Worm (Caenorhabditis elegans) whole organism, L3 larva: ENCODE results near the gene zag-1.

ENCODE experiments used
- R02D3.7 ChIP-seq: fragments of 150-350 bp; optimal IDR thresholded peaks from 2 replicates; lab custom pipeline; 2014; ENCODE audit warnings: missing biosample characterization, missing genetic modification characterization
- aly-2 ChIP-seq: fragments of 150-350 bp; optimal IDR thresholded peaks from 2 replicates; lab custom pipeline; 2014; ENCODE audit warnings: missing biosample characterization, missing genetic modification characterization
- eor-1 ChIP-seq, 2 experiments: fragments of 150-350 bp; optimal IDR thresholded peaks; 2 replicates each; lab custom pipeline; 2014 to 2018; ENCODE audit warnings: missing biosample characterization in 2 of 2, missing genetic modification characterization in 2 of 2
- fkh-2 ChIP-seq: fragments of 150-350 bp; optimal IDR thresholded peaks from 2 replicates; lab custom pipeline; 2014; ENCODE audit warnings: missing biosample characterization, missing genetic modification reagents, missing genetic modification characterization
- lin-15B ChIP-seq: fragments of 150-350 bp; optimal IDR thresholded peaks from 2 replicates; lab custom pipeline; 2014; ENCODE audit warnings: missing biosample characterization, missing genetic modification characterization
- nfya-1 ChIP-seq: sonication (generic microtip); optimal IDR thresholded peaks from 2 replicates; lab custom pipeline; 2017; ENCODE audit warnings: missing genetic modification characterization, mild to moderate bottlenecking, missing compliant biosample characterization, antibody characterized with exemption, moderate library complexity; ENCODE audit not compliant: insufficient read depth
- nhr-12 ChIP-seq: fragments of 150-350 bp; optimal IDR thresholded peaks from 2 replicates; lab custom pipeline; 2014; ENCODE audit warnings: missing biosample characterization, missing genetic modification characterization
- nhr-28 ChIP-seq: fragments of 150-350 bp; optimal IDR thresholded peaks from 2 replicates; lab custom pipeline; 2014; ENCODE audit warnings: missing biosample characterization, missing genetic modification characterization
- tbx-2 ChIP-seq: sonication (generic microtip); optimal IDR thresholded peaks from 2 replicates; lab custom pipeline; 2016; ENCODE audit warnings: mild to moderate bottlenecking, missing genetic modification characterization, missing compliant biosample characterization
- unc-39 ChIP-seq: sonication (generic microtip); optimal IDR thresholded peaks from 4 replicates; lab custom pipeline; 2017; ENCODE audit warnings: missing biosample characterization, missing genetic modification characterization
- unc-62 ChIP-seq: fragments of 150-350 bp; sonication (generic microtip); optimal IDR thresholded peaks from 4 replicates; lab custom pipeline; 2014; ENCODE audit warnings: missing biosample characterization, missing genetic modification reagents, missing genetic modification characterization

Gene zag-1

ce11 chrIV:3909114-3909513 lies 53.5 kb downstream of the zag-1 start, which contains the start of gene F56D6.13:
Gene F56D6.13 (plus strand): TSS chrIV:3909414.
- TF ChIP-seq eor-1 (tag; optimal IDR thresholded peaks at IDR 0.05; lab: Kevin White, UChicago) (no peak), unc-62 (GFP tag; lab: Kevin White, UChicago) (no peak), aly-2 (tag; lab: Kevin White, UChicago) (no peak), nhr-28 (tag; lab: Kevin White, UChicago) (no peak), R02D3.7 (no peak), fkh-2 (no peak), unc-39 (no peak), nhr-12 (tag; lab: Kevin White, UChicago) (no peak), tbx-2 (tag; lab: Kevin White, UChicago) (no peak), nfya-1 (tag; lab: Kevin White, UChicago) (no peak), lin-15B (no peak)
